Fruit fly (Drosophila melanogaster) whole organism, adult: ENCODE measurements around the gene CG1640.

Experiments used
- CG11617 ChIP-seq: fragments of 200-800 bp; sonication (Bioruptor generic); optimal IDR thresholded peaks from 2 replicates; lab custom pipeline; 2017; ENCODE audit warnings: mild to moderate bottlenecking, missing biosample characterization, missing genetic modification reagents, missing genetic modification characterization
- CG33017 ChIP-seq: fragments of 200-800 bp; sonication (Bioruptor generic); optimal IDR thresholded peaks from 2 replicates; lab custom pipeline; 2018; ENCODE audit warnings: missing biosample characterization, mild to moderate bottlenecking, missing genetic modification characterization, moderate library complexity
- CG5204 ChIP-seq: fragments of 200-800 bp; sonication (Bioruptor generic); optimal IDR thresholded peaks from 2 replicates; lab custom pipeline; 2016; ENCODE audit warnings: missing biosample characterization, missing genetic modification characterization
- CG7045 ChIP-seq: fragments of 200-800 bp; sonication (Bioruptor generic); optimal IDR thresholded peaks from 2 replicates; lab custom pipeline; 2017; ENCODE audit warnings: missing biosample characterization, mild to moderate bottlenecking, missing genetic modification characterization
- Crg-1 ChIP-seq: fragments of 200-800 bp; sonication (Bioruptor generic); optimal IDR thresholded peaks from 2 replicates; lab custom pipeline; 2016; ENCODE audit warnings: missing biosample characterization, missing genetic modification characterization
- Mnt ChIP-seq: fragments of 200-800 bp; sonication (Bioruptor generic); optimal IDR thresholded peaks from 2 replicates; lab custom pipeline; 2016; ENCODE audit warnings: missing biosample characterization, mild to moderate bottlenecking, missing genetic modification characterization
- cnc ChIP-seq, 2 experiments: fragments of >200 bp; optimal IDR thresholded peaks; 2 replicates each; lab custom pipeline; 2017
- ovo ChIP-seq: fragments of 200-800 bp; sonication (Bioruptor generic); optimal IDR thresholded peaks from 2 replicates; lab custom pipeline; 2016; ENCODE audit warnings: missing biosample characterization, missing genetic modification characterization
- pad ChIP-seq: fragments of 200-800 bp; sonication (Bioruptor generic); optimal IDR thresholded peaks from 3 replicates; lab custom pipeline; 2017; ENCODE audit warnings: missing biosample characterization, missing genetic modification characterization, mild to moderate bottlenecking, moderate library complexity, missing genetic modification reagents
- toe ChIP-seq: fragments of 200-800 bp; sonication (Bioruptor generic); optimal IDR thresholded peaks from 2 replicates; lab custom pipeline; 2016; ENCODE audit warnings: missing biosample characterization, missing genetic modification characterization

dm6 chrX:13396378-13397099 is 26.1 kb downstream of the CG1640 start, which contains the start of gene Bcat:
- peak; percentile 81 for TF ChIP-seq Mnt
- no peak for TF ChIP-seq toe
- no peak for TF ChIP-seq cnc (optimal IDR thresholded peaks at IDR 0.05; lab: Kevin White, UChicago)
- peak; percentile 15 for TF ChIP-seq CG5204
- TF ChIP-seq CG11617, result peak; percentile 76
- TF ChIP-seq pad (GFP tag; lab: Kevin White, UChicago), result peak; percentile 40
- TF ChIP-seq ovo (GFP tag; lab: Kevin White, UChicago), result peak; percentile 36
- no peak for TF ChIP-seq CG7045 (GFP tag; lab: Kevin White, UChicago)
- no peak for TF ChIP-seq CG33017 (tag; lab: Kevin White, UChicago)
- TF ChIP-seq Crg-1 (GFP tag; lab: Kevin White, UChicago), result no peak
